Worm (Caenorhabditis elegans) whole organism, midembryonic: ENCODE results near the gene tric-1B.1.

Source experiments
- T22C8.4 ChIP-seq: fragments of 200-800 bp; sonication (Bioruptor generic); IDR thresholded peaks from 2 replicates; pipeline ENCODE4 v1.3.6; 2022; ENCODE audit warnings: missing genetic modification characterization, missing compliant biosample characterization
- cog-1 ChIP-seq: sonication (generic microtip); optimal IDR thresholded peaks from 2 replicates; lab custom pipeline; 2016; ENCODE audit warnings: missing genetic modification characterization, missing compliant biosample characterization
- flt-1 ChIP-seq: fragments of 200-800 bp; sonication (Bioruptor generic); IDR thresholded peaks from 2 replicates; pipeline ENCODE4 v1.3.6; 2022; ENCODE audit warnings: missing genetic modification characterization, missing compliant biosample characterization
- klf-2 ChIP-seq: fragments of 200-800 bp; sonication (Bioruptor generic); conservative IDR thresholded peaks from 2 replicates; pipeline ENCODE4 v1.3.6; 2022; ENCODE audit warnings: missing genetic modification reagents, missing genetic modification characterization, missing compliant biosample characterization
- med-1 ChIP-seq: sonication (generic microtip); optimal IDR thresholded peaks from 2 replicates; lab custom pipeline; 2017; ENCODE audit warnings: missing genetic modification characterization, mild to moderate bottlenecking, missing compliant biosample characterization, antibody characterized with exemption, missing genetic modification reagents; ENCODE audit not compliant: insufficient read depth
- ref-1 ChIP-seq: fragments of 200-800 bp; sonication (Bioruptor generic); conservative IDR thresholded peaks from 2 replicates; pipeline ENCODE4 v1.3.6; 2022; ENCODE audit warnings: missing genetic modification reagents, missing genetic modification characterization, missing compliant biosample characterization
- tab-1 ChIP-seq: fragments of 200-800 bp; sonication (Bioruptor generic); IDR thresholded peaks from 2 replicates; pipeline ENCODE4 v1.3.6; 2022; ENCODE audit warnings: missing genetic modification characterization, missing compliant biosample characterization
- ztf-23 ChIP-seq: fragments of 200-800 bp; sonication (Bioruptor generic); IDR thresholded peaks from 2 replicates; pipeline ENCODE4 v1.3.6; 2022; ENCODE audit warnings: missing genetic modification reagents, missing genetic modification characterization, missing compliant biosample characterization
- ztf-29 ChIP-seq: fragments of 200-800 bp; sonication (Bioruptor generic); IDR thresholded peaks from 2 replicates; pipeline ENCODE4 v1.3.6; 2022; ENCODE audit warnings: missing genetic modification reagents, missing genetic modification characterization, missing compliant biosample characterization

tric-1B.1 gene

DNA sequence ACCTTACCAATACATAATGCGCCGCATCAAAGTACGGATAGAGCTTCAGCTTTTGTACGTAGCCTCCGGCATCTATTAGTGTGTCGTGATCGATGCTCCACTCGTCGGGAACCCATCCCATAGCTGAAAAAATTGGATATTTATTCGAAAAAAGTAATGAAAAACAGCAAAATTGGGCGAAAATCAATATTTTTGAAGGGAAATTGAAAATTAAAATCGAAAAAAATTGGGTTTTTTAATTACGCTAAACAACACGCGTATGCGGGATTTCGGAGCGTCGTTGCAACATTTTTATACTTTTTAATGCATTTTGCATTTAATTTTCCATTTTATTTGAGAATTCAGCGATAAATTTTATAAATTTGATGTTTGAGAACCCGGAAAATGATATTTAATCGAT lies 13.2 kb upstream of the tric-1B.1 start, which contains the start of the genes tric-1B.2 and Y57A10A.29:
Gene tric-1B.2, minus strand, starts transcription at position 129 of the 400 bp plus-strand sequence.
Gene Y57A10A.29, plus strand, starts transcription at position 303 of the 400 bp plus-strand sequence.
- no peak for TF ChIP-seq flt-1 (GFP tag; lab: Robert Waterston, UW)
- TF ChIP-seq med-1 (GFP tag; lab: Kevin White, UChicago): no peak
- TF ChIP-seq cog-1 (tag; lab: Kevin White, UChicago): no peak
- no peak for TF ChIP-seq ref-1 (GFP tag; lab: Robert Waterston, UW)
- no peak for TF ChIP-seq T22C8.4 (GFP tag; lab: Robert Waterston, UW)
- TF ChIP-seq ztf-23 (GFP tag; lab: Robert Waterston, UW): no peak

DNA sequence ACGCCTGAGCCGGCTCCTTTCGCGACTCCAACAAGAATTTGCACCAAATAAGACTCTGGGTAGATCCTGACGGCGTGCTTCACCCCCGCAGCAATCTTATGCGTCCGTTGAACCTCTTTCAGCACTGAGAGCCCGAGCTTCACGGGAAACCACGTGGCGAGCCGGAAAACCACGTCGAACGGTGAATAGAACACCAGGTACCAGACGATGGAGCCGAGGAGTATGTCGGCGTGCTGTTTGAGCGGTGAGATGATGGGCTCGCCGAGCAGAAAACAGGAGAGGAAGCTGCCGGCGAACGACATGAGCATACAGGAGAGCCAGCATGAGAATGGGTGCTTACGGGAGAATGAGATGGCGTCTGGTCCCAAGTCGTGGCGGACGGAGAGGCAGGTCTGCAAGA lies 12.6 kb upstream of the tric-1B.1 start:
- TF ChIP-seq ref-1 (GFP tag; lab: Robert Waterston, UW) (no peak), med-1 (GFP tag; lab: Kevin White, UChicago) (no peak), cog-1 (tag; lab: Kevin White, UChicago) (no peak)

DNA sequence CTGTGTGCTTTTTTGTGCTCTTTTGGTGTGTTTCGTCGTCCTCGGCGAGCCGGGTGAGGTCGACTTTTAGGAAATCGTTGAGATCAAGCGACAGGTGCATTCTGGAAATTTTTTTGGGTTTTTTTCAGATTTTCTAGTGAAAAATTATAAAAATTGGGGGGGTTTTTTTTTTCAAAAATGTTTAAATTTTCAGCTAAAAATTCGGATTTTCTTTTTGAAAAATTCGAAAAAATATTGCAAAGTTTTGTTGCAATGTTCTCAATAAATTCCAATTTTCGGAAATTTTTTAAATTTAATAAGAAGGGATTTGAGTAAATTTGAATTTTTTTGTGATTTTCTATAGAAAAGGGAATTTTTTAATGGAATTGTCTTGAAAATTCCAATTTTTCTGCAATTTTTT lies 8.9 kb upstream of the tric-1B.1 start, which contains the start of gene Y57A10A.27:
Gene Y57A10A.27, minus strand, starts transcription at position 101 of the 400 bp plus-strand sequence.
- TF ChIP-seq flt-1 (GFP tag; lab: Robert Waterston, UW): no peak
- no peak for TF ChIP-seq tab-1 (GFP tag; lab: Robert Waterston, UW)
- TF ChIP-seq ztf-23 (GFP tag; lab: Robert Waterston, UW): no peak
- TF ChIP-seq T22C8.4 (GFP tag; lab: Robert Waterston, UW): no peak
- TF ChIP-seq ztf-29 (GFP tag; lab: Robert Waterston, UW): no peak
- no peak for TF ChIP-seq ref-1 (GFP tag; lab: Robert Waterston, UW)
- no peak for TF ChIP-seq cog-1 (tag; lab: Kevin White, UChicago)
- TF ChIP-seq klf-2 (GFP tag; lab: Robert Waterston, UW): no peak
- TF ChIP-seq med-1 (GFP tag; lab: Kevin White, UChicago): no peak

DNA sequence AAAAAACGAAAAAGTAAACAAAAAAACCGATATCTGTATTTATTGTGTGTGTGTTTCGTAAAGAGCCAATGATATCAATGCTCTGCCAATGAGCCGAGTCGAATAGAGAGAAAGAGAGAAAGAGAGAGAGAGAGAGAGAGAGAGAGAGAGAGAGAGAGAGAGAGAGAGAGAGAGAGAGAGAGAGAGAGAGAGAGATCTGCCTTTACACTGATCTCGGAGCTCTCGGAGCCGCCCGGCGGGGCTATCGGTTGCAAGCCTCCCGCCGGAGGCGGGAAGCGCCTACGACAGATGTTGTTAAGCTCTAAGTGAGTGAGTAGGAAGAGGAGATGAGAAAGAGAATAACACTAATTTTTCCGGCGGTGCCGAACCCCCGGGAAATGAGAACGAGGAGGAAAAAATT lies 2.8 kb upstream of the tric-1B.1 start:
- TF ChIP-seq T22C8.4 (GFP tag; lab: Robert Waterston, UW): no peak
- no peak for TF ChIP-seq ztf-29 (GFP tag; lab: Robert Waterston, UW)
- no peak for TF ChIP-seq ref-1 (GFP tag; lab: Robert Waterston, UW)
- no peak for TF ChIP-seq cog-1 (tag; lab: Kevin White, UChicago)
- no peak for TF ChIP-seq med-1 (GFP tag; lab: Kevin White, UChicago)
- no peak for TF ChIP-seq tab-1 (GFP tag; lab: Robert Waterston, UW)
- TF ChIP-seq ztf-23 (GFP tag; lab: Robert Waterston, UW): no peak

DNA sequence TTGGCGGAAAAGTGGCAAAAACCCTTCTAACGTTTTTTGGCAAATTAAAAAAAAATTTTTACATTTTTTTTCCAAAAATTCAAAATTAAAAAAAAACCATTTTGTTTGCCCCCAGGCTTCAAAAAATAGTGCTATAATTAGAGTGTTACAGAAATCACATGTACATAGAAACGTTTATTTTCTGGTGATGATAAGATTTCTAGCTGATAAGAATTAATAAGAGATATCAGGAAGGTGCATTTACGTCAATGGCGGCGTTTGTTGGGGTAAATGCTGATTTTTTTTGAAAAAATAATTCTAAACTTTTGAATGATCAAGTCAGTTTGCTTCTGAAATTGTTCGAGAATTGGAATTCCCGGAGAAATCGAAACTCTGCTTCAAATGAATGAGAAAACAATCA lies 752 bp upstream of the tric-1B.1 start:
- TF ChIP-seq klf-2 (GFP tag; lab: Robert Waterston, UW) (no peak), med-1 (GFP tag; lab: Kevin White, UChicago) (no peak), flt-1 (GFP tag; lab: Robert Waterston, UW) (no peak), T22C8.4 (GFP tag; lab: Robert Waterston, UW) (no peak), ref-1 (GFP tag; lab: Robert Waterston, UW) (no peak), tab-1 (GFP tag; lab: Robert Waterston, UW) (no peak), ztf-29 (GFP tag; lab: Robert Waterston, UW) (no peak), cog-1 (tag; lab: Kevin White, UChicago) (no peak), ztf-23 (GFP tag; lab: Robert Waterston, UW) (no peak)

DNA sequence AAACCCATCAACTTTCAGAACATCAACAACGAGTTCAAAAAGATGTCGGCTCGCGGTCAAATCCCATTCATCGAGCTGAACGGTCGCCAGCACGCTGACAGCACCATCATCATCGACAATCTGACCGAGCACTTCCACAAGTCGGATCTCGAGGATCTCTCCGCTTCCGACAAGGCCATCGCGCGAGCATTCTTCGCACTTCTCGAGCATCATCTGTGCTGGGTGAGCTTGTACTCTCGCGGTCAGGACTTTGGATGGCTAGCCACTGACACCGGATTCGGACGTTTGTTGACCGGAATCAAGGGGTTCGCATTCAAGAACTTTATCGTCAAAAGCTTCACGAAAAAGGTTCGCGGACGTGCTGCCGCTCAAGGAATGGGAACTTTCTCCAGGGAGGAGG lies 1.2 kb downstream of the tric-1B.1 start:
- TF ChIP-seq ref-1 (GFP tag; lab: Robert Waterston, UW) (no peak), med-1 (GFP tag; lab: Kevin White, UChicago) (no peak), cog-1 (tag; lab: Kevin White, UChicago) (no peak), T22C8.4 (GFP tag; lab: Robert Waterston, UW) (no peak), ztf-23 (GFP tag; lab: Robert Waterston, UW) (no peak), flt-1 (GFP tag; lab: Robert Waterston, UW) (no peak), ztf-29 (GFP tag; lab: Robert Waterston, UW) (no peak), tab-1 (GFP tag; lab: Robert Waterston, UW) (no peak), klf-2 (GFP tag; lab: Robert Waterston, UW) (no peak)

DNA sequence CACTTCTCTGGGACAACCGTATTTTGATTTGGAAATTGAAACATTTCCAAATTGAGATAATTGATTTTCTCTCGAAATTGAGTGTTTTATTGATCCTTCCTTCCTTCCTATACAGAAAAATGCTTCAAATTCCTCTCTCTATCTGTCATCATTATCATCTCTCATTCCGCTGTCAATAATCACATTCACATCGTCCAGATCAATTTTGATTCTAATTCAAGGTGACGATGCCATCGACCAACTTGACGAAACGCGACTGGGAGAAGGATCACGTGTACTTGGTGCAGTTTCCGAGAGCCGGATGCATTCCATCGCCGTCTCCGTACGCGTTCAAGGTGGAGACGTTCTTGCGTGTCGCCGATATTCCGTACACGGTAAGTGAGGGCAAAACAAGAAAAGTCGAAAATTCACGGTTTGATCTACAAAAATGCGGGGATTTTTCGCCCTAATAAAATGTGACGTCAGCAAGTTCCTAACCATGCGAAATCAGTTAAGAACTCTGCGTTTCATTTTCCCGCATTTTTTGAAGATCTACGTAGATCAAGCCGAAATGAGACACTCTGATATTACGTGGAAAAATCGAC lies 2.0 kb downstream of the tric-1B.1 start, which contains the start of gene faxc-1:
Gene faxc-1, plus strand, starts transcription at position 222 of the 584 bp plus-strand sequence.
- no peak for TF ChIP-seq klf-2 (GFP tag; lab: Robert Waterston, UW)
- TF ChIP-seq ref-1 (GFP tag; lab: Robert Waterston, UW): no peak
- TF ChIP-seq flt-1 (GFP tag; lab: Robert Waterston, UW): no peak
- no peak for TF ChIP-seq ztf-23 (GFP tag; lab: Robert Waterston, UW)
- no peak for TF ChIP-seq T22C8.4 (GFP tag; lab: Robert Waterston, UW)
- no peak for TF ChIP-seq med-1 (GFP tag; lab: Kevin White, UChicago)
- no peak for TF ChIP-seq cog-1 (tag; lab: Kevin White, UChicago)
- no peak for TF ChIP-seq tab-1 (GFP tag; lab: Robert Waterston, UW)
- TF ChIP-seq ztf-29 (GFP tag; lab: Robert Waterston, UW): no peak

DNA sequence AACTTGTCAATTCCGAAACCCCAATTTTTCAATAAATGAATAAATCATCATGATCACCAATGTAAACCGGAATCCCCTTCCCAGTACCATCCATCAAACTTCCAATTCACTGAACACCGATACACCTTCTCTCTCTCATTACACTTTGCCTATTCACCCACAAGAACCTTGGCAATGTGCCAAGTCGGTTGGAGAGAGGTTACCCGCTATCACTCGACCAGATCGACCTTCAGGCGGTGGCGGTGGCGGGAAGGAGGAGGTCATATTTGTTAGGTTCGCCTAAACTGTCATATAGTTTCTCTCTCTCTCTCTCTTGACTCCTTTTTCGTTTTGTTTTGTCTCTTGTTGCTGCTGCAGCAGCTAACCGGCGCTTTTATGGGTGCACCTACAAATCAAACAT lies 3.5 kb downstream of the tric-1B.1 start:
- TF ChIP-seq flt-1 (GFP tag; lab: Robert Waterston, UW) (no peak; the same call in 1 of the 2 replicates), T22C8.4 (GFP tag; lab: Robert Waterston, UW) (no peak), ref-1 (GFP tag; lab: Robert Waterston, UW) (no peak), cog-1 (tag; lab: Kevin White, UChicago) (no peak), ztf-29 (GFP tag; lab: Robert Waterston, UW) (no peak), med-1 (GFP tag; lab: Kevin White, UChicago) (no peak), tab-1 (GFP tag; lab: Robert Waterston, UW) (no peak), ztf-23 (GFP tag; lab: Robert Waterston, UW) (no peak), klf-2 (GFP tag; lab: Robert Waterston, UW) (no peak)
